Worm (Caenorhabditis elegans) whole organism, L4 larva: ENCODE data around the gene clec-222.

Experiments used
- dmd-6 ChIP-seq: fragments of 200-800 bp; sonication (Bioruptor generic); IDR thresholded peaks from 2 replicates; pipeline ENCODE4 v1.3.6; 2022; ENCODE audit warnings: missing genetic modification reagents, missing genetic modification characterization, missing compliant biosample characterization
- dmd-8 ChIP-seq: fragments of 200-800 bp; sonication (Bioruptor generic); IDR thresholded peaks from 2 replicates; pipeline ENCODE4 v1.3.6; 2022; ENCODE audit warnings: missing genetic modification characterization, missing compliant biosample characterization
- hlh-30 ChIP-seq: sonication (generic microtip); optimal IDR thresholded peaks from 2 replicates; lab custom pipeline; 2017; ENCODE audit warnings: antibody characterized with exemption, mild to moderate bottlenecking, missing genetic modification characterization, missing compliant biosample characterization; ENCODE audit not compliant: insufficient read depth
- hmg-1.1 ChIP-seq: fragments of 200-800 bp; sonication (Bioruptor generic); IDR thresholded peaks from 2 replicates; pipeline ENCODE4 v1.3.6; 2022; ENCODE audit warnings: missing genetic modification reagents, missing genetic modification characterization, missing compliant biosample characterization
- mxl-3 ChIP-seq: fragments of 200-800 bp; sonication (Bioruptor generic); optimal IDR thresholded peaks from 2 replicates; lab custom pipeline; 2018; ENCODE audit warnings: mild to moderate bottlenecking, missing genetic modification characterization, missing compliant biosample characterization
- pqm-1 ChIP-seq: sonication (generic microtip); optimal IDR thresholded peaks from 2 replicates; lab custom pipeline; 2017; ENCODE audit warnings: missing biosample characterization, missing genetic modification characterization
- snpc-4 ChIP-seq: fragments of 150-350 bp; optimal IDR thresholded peaks from 2 replicates; lab custom pipeline; 2014; ENCODE audit warnings: missing biosample characterization, missing genetic modification characterization
- unc-39 ChIP-seq: sonication (generic microtip); optimal IDR thresholded peaks from 2 replicates; lab custom pipeline; 2017; ENCODE audit warnings: missing biosample characterization, missing genetic modification characterization
- zip-11 ChIP-seq: fragments of 200-800 bp; sonication (Bioruptor generic); IDR thresholded peaks from 2 replicates; pipeline ENCODE4 v1.3.6; 2022; ENCODE audit warnings: missing genetic modification characterization, missing compliant biosample characterization
- ztf-11 ChIP-seq: fragments of 150-350 bp; optimal IDR thresholded peaks from 2 replicates; lab custom pipeline; 2014; ENCODE audit warnings: missing biosample characterization, missing genetic modification characterization

DNA sequence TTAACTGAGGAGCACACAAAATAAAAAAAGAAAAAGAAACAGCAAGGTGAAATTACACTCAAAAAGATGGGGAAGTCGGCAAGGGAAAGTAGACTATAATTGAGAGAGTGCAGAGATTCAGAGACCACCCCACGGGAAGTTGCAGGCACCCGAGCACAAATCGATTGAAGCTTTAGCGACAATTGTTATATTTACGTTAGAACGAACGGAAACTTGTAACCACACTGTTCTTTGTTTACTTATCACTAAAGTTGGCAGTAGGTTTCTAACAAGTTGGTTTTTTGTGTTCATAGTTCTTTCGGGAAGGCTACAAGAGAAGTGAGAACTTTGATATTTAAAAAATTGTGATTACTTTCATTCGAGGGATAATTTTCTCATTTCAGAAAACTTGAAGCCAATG lies 50.6 kb downstream of the clec-222 start, which contains the start of gene F47G9.4:
- no peak for TF ChIP-seq mxl-3
- TF ChIP-seq snpc-4 (tag; lab: Kevin White, UChicago) = no peak
- no peak for TF ChIP-seq dmd-8 (GFP tag; lab: Robert Waterston, UW)
- no peak for TF ChIP-seq pqm-1
- no peak for TF ChIP-seq hmg-1.1 (GFP tag; lab: Robert Waterston, UW)
- no peak for TF ChIP-seq hlh-30
- no peak for TF ChIP-seq zip-11 (GFP tag; lab: Robert Waterston, UW)
- no peak for TF ChIP-seq dmd-6 (GFP tag; lab: Robert Waterston, UW)
- no peak for TF ChIP-seq ztf-11
- no peak for TF ChIP-seq unc-39 (tag; lab: Kevin White, UChicago)
